Worm (Caenorhabditis elegans) whole organism, L4 larva: ENCODE data around the gene acdh-13.

Experiments used
- F37D6.2 ChIP-seq: sonication (generic microtip); optimal IDR thresholded peaks from 2 replicates; lab custom pipeline; 2016; ENCODE audit warnings: mild to moderate bottlenecking, missing genetic modification characterization, missing compliant biosample characterization
- F44E2.7 ChIP-seq: fragments of 200-800 bp; sonication (Bioruptor generic); IDR thresholded peaks from 2 replicates; pipeline ENCODE4 v2.1.2; 2022; ENCODE audit warnings: missing genetic modification characterization, missing compliant biosample characterization
- F49E8.2 ChIP-seq: sonication (generic microtip); optimal IDR thresholded peaks from 2 replicates; lab custom pipeline; 2016; ENCODE audit warnings: missing compliant biosample characterization, mild to moderate bottlenecking, missing genetic modification characterization, borderline replicate concordance
- T20F7.1 ChIP-seq: fragments of 200-800 bp; sonication (Bioruptor generic); optimal IDR thresholded peaks from 2 replicates; lab custom pipeline; 2018; ENCODE audit warnings: mild to moderate bottlenecking, missing genetic modification characterization, missing compliant biosample characterization
- T26A8.4 ChIP-seq: fragments of 200-800 bp; sonication (Bioruptor generic); IDR thresholded peaks from 2 replicates; pipeline ENCODE4 v1.3.6; 2022; ENCODE audit warnings: missing genetic modification characterization, missing compliant biosample characterization
- Y5F2A.4 ChIP-seq: fragments of 200-800 bp; sonication (Bioruptor generic); optimal IDR thresholded peaks from 2 replicates; lab custom pipeline; 2018; ENCODE audit warnings: mild to moderate bottlenecking, missing genetic modification characterization, missing compliant biosample characterization
- aha-1 ChIP-seq: fragments of 150-350 bp; peaks from one replicate; lab custom pipeline; 2014; ENCODE audit warnings: missing biosample characterization, missing genetic modification characterization
- ceh-62 ChIP-seq: sonication (generic microtip); optimal IDR thresholded peaks from 2 replicates; lab custom pipeline; 2017; ENCODE audit warnings: missing biosample characterization, missing genetic modification characterization
- ctbp-1 ChIP-seq: fragments of 200-800 bp; sonication (Bioruptor generic); IDR thresholded peaks from 2 replicates; pipeline ENCODE4 v1.3.6; 2022; ENCODE audit warnings: missing genetic modification reagents, missing genetic modification characterization, missing compliant biosample characterization
- daf-12 ChIP-seq: fragments of 150-350 bp; optimal IDR thresholded peaks from 2 replicates; lab custom pipeline; 2014; ENCODE audit warnings: missing biosample characterization, missing genetic modification reagents, missing genetic modification characterization
- daf-16 ChIP-seq, 3 experiments: sonication (generic microtip); optimal IDR thresholded peaks; 2 replicates each; lab custom pipeline; 2016 to 2017; ENCODE audit warnings: missing genetic modification characterization in 3 of 3, missing genetic modification reagents in 3 of 3, mild to moderate bottlenecking in 2 of 3, missing compliant biosample characterization in 2 of 3, missing biosample characterization in 1 of 3, moderate library complexity in 1 of 3
- daf-19 ChIP-seq: fragments of 200-800 bp; sonication (Bioruptor generic); conservative IDR thresholded peaks from 2 replicates; pipeline ENCODE4 v1.3.6; 2022; ENCODE audit warnings: missing genetic modification characterization, missing compliant biosample characterization
- dmd-6 ChIP-seq: fragments of 200-800 bp; sonication (Bioruptor generic); IDR thresholded peaks from 2 replicates; pipeline ENCODE4 v1.3.6; 2022; ENCODE audit warnings: missing genetic modification reagents, missing genetic modification characterization, missing compliant biosample characterization
- dmd-8 ChIP-seq: fragments of 200-800 bp; sonication (Bioruptor generic); IDR thresholded peaks from 2 replicates; pipeline ENCODE4 v1.3.6; 2022; ENCODE audit warnings: missing genetic modification characterization, missing compliant biosample characterization
- dmd-9 ChIP-seq: fragments of 200-800 bp; sonication (Bioruptor generic); IDR thresholded peaks from 2 replicates; pipeline ENCODE4 v1.3.6; 2022; ENCODE audit warnings: missing genetic modification reagents, missing genetic modification characterization, missing compliant biosample characterization
- dpl-1 ChIP-seq: fragments of 150-350 bp; optimal IDR thresholded peaks from 2 replicates; lab custom pipeline; 2014; ENCODE audit warnings: missing biosample characterization, missing genetic modification reagents, missing genetic modification characterization
- duxl-1 ChIP-seq: sonication (generic microtip); optimal IDR thresholded peaks from 2 replicates; lab custom pipeline; 2016; ENCODE audit warnings: mild to moderate bottlenecking, missing genetic modification characterization, moderate library complexity, missing compliant biosample characterization; ENCODE audit not compliant: poor library complexity
- dve-1 ChIP-seq: sonication (generic microtip); optimal IDR thresholded peaks from 2 replicates; lab custom pipeline; 2017; ENCODE audit warnings: antibody characterized with exemption, mild to moderate bottlenecking, missing genetic modification characterization, missing compliant biosample characterization; ENCODE audit not compliant: insufficient read depth
- hif-1 ChIP-seq, 2 experiments: sonication (generic microtip); optimal IDR thresholded peaks; 2 replicates each; lab custom pipeline; 2016 to 2017; ENCODE audit warnings: missing compliant biosample characterization in 2 of 2, missing genetic modification characterization in 2 of 2, missing genetic modification reagents in 2 of 2, missing genotype in 2 of 2, mild to moderate bottlenecking in 1 of 2
- hlh-11 ChIP-seq: fragments of 200-800 bp; sonication (Bioruptor generic); optimal IDR thresholded peaks from 2 replicates; lab custom pipeline; 2018; ENCODE audit warnings: mild to moderate bottlenecking, missing genetic modification characterization, missing compliant biosample characterization
- hlh-30 ChIP-seq: sonication (generic microtip); optimal IDR thresholded peaks from 2 replicates; lab custom pipeline; 2017; ENCODE audit warnings: antibody characterized with exemption, mild to moderate bottlenecking, missing genetic modification characterization, missing compliant biosample characterization; ENCODE audit not compliant: insufficient read depth
- lin-13 ChIP-seq: fragments of 150-350 bp; optimal IDR thresholded peaks from 2 replicates; lab custom pipeline; 2014; ENCODE audit warnings: missing biosample characterization, missing genetic modification reagents, missing genetic modification characterization
- lir-3 ChIP-seq: sonication (generic microtip); optimal IDR thresholded peaks from 2 replicates; lab custom pipeline; 2016; ENCODE audit warnings: mild to moderate bottlenecking, missing genetic modification characterization, missing compliant biosample characterization
- mdl-1 ChIP-seq, 2 experiments: fragments of 150-350 bp in 1 of 2; sonication (generic microtip) in 1 of 2; optimal IDR thresholded peaks; 2 replicates each; lab custom pipeline; 2014 to 2017; ENCODE audit warnings: missing biosample characterization in 2 of 2, missing genetic modification characterization in 2 of 2
- mep-1 ChIP-seq: fragments of 150-350 bp; sonication (generic microtip); optimal IDR thresholded peaks from 3 replicates; lab custom pipeline; 2014; ENCODE audit warnings: missing biosample characterization, missing genetic modification characterization
- mes-2 ChIP-seq: sonication (generic microtip); optimal IDR thresholded peaks from 2 replicates; lab custom pipeline; 2016; ENCODE audit warnings: missing genotype, mild to moderate bottlenecking, missing genetic modification characterization, missing compliant biosample characterization; ENCODE audit not compliant: poor library complexity, severe bottlenecking
- mxl-3 ChIP-seq: fragments of 200-800 bp; sonication (Bioruptor generic); optimal IDR thresholded peaks from 2 replicates; lab custom pipeline; 2018; ENCODE audit warnings: mild to moderate bottlenecking, missing genetic modification characterization, missing compliant biosample characterization
- nhr-10 ChIP-seq: fragments of 150-350 bp; optimal IDR thresholded peaks from 2 replicates; lab custom pipeline; 2014; ENCODE audit warnings: missing biosample characterization, missing genetic modification characterization
- nhr-102 ChIP-seq: sonication (generic microtip); optimal IDR thresholded peaks from 2 replicates; lab custom pipeline; 2016; ENCODE audit warnings: mild to moderate bottlenecking, missing genetic modification characterization, moderate library complexity, missing compliant biosample characterization
- nhr-25 ChIP-seq: sonication (generic microtip); optimal IDR thresholded peaks from 2 replicates; lab custom pipeline; 2017; ENCODE audit warnings: missing genetic modification characterization, mild to moderate bottlenecking, missing compliant biosample characterization, antibody characterized with exemption, moderate library complexity, borderline replicate concordance; ENCODE audit not compliant: insufficient read depth
- nhr-28 ChIP-seq: fragments of 150-350 bp; optimal IDR thresholded peaks from 2 replicates; lab custom pipeline; 2014; ENCODE audit warnings: missing biosample characterization, missing genetic modification characterization
- nhr-41 ChIP-seq: fragments of 200-800 bp; sonication (Bioruptor generic); IDR thresholded peaks from 2 replicates; pipeline ENCODE4 v1.3.6; 2022; ENCODE audit warnings: missing genetic modification reagents, missing genetic modification characterization, missing compliant biosample characterization
- nhr-48 ChIP-seq: sonication (generic microtip); optimal IDR thresholded peaks from 2 replicates; lab custom pipeline; 2016; ENCODE audit warnings: mild to moderate bottlenecking, missing genetic modification characterization, missing compliant biosample characterization
- nhr-6 ChIP-seq: fragments of 150-350 bp; optimal IDR thresholded peaks from 2 replicates; lab custom pipeline; 2014; ENCODE audit warnings: missing biosample characterization, missing genetic modification characterization
- nhr-77 ChIP-seq: fragments of 150-350 bp; optimal IDR thresholded peaks from 2 replicates; lab custom pipeline; 2014; ENCODE audit warnings: missing biosample characterization, missing genetic modification characterization
- pqm-1 ChIP-seq: sonication (generic microtip); optimal IDR thresholded peaks from 2 replicates; lab custom pipeline; 2017; ENCODE audit warnings: missing biosample characterization, missing genetic modification characterization
- set-16 ChIP-seq: fragments of 200-800 bp; sonication (Bioruptor generic); IDR thresholded peaks from 2 replicates; pipeline ENCODE4 v1.3.6; 2022; ENCODE audit warnings: missing genetic modification reagents, missing genetic modification characterization, missing compliant biosample characterization
- spr-3 ChIP-seq: fragments of 200-800 bp; sonication (Bioruptor generic); optimal IDR thresholded peaks from 2 replicates; lab custom pipeline; 2018; ENCODE audit warnings: mild to moderate bottlenecking, missing genetic modification characterization, missing compliant biosample characterization
- tra-1 ChIP-seq: fragments of 200-800 bp; sonication (Bioruptor generic); IDR thresholded peaks from 2 replicates; pipeline ENCODE4 v1.3.6; 2022; ENCODE audit warnings: missing genetic modification reagents, missing genetic modification characterization, missing compliant biosample characterization
- unc-62 ChIP-seq, 3 experiments: fragments of 150-350 bp in 1 of 3; sonication (generic microtip); optimal IDR thresholded peaks in 2 of 3; peaks in 1 of 3; 1 replicate in 1 of 3; 2 replicates in 2 of 3; lab custom pipeline; 2014 to 2017; ENCODE audit warnings: missing biosample characterization in 3 of 3, missing genetic modification characterization in 3 of 3, missing genetic modification reagents in 3 of 3, missing genotype in 1 of 3
- zfp-2 ChIP-seq: sonication (generic microtip); optimal IDR thresholded peaks from 2 replicates; lab custom pipeline; 2016; ENCODE audit warnings: mild to moderate bottlenecking, missing genetic modification characterization, missing compliant biosample characterization
- zfp-3 ChIP-seq: fragments of 200-800 bp; sonication (Bioruptor generic); conservative IDR thresholded peaks from 2 replicates; pipeline ENCODE4 v1.3.6; 2022; ENCODE audit warnings: missing genetic modification reagents, missing genetic modification characterization, missing compliant biosample characterization
- ztf-7 ChIP-seq: fragments of 150-350 bp; optimal IDR thresholded peaks from 2 replicates; lab custom pipeline; 2014; ENCODE audit warnings: missing biosample characterization, missing genetic modification characterization

Gene acdh-13

ce11 chrIV:8532796-8533195 lies 34.2 kb upstream of the acdh-13 start (continued):
- no peak for TF ChIP-seq dmd-8
- TF ChIP-seq nhr-48: peak; percentile 56
- peak; percentile 59 for TF ChIP-seq hlh-11 (tag; lab: Kevin White, UChicago)
- TF ChIP-seq mep-1 (tag; lab: Kevin White, UChicago): no peak
- TF ChIP-seq daf-12 (tag; lab: Kevin White, UChicago): no peak
- TF ChIP-seq dmd-9 (GFP tag; lab: Robert Waterston, UW): no peak
- no peak for TF ChIP-seq ceh-62 (tag; lab: Kevin White, UChicago)
- no peak for TF ChIP-seq T26A8.4 (GFP tag; lab: Robert Waterston, UW)
- TF ChIP-seq F37D6.2 (tag; lab: Kevin White, UChicago): no peak
- no peak for TF ChIP-seq zfp-2 (tag; lab: Kevin White, UChicago)
- TF ChIP-seq Y5F2A.4 (GFP tag; lab: Kevin White, UChicago): no peak

ce11 chrIV:8532024-8532423 lies 33.4 kb upstream of the acdh-13 start:
- no peak for TF ChIP-seq daf-16 (GFP tag; optimal IDR thresholded peaks at IDR 0.05; lab: Kevin White, UChicago)
- peak; percentile 63 for TF ChIP-seq daf-16 (tag; optimal IDR thresholded peaks at IDR 0.05; lab: Kevin White, UChicago)
- TF ChIP-seq mep-1 (tag; lab: Kevin White, UChicago): peak; percentile 33
- TF ChIP-seq mes-2: peak; percentile 22
- peak; percentile 25 for TF ChIP-seq mxl-3 (GFP tag; lab: Kevin White, UChicago)
- peak in 1 of 2 experiments; percentile 96 for TF ChIP-seq unc-62 (GFP tag; optimal IDR thresholded peaks at IDR 0.05 in 1 of 2; lab: Kevin White, UChicago)
- no peak for TF ChIP-seq unc-62 (tag; optimal IDR thresholded peaks at IDR 0.05; lab: Kevin White, UChicago)
- no peak for TF ChIP-seq F49E8.2
- no peak for TF ChIP-seq ctbp-1 (GFP tag; lab: Robert Waterston, UW)
- peak in 1 of 2 experiments; percentile 32 for TF ChIP-seq mdl-1 (tag; optimal IDR thresholded peaks at IDR 0.05; lab: Kevin White, UChicago)
- TF ChIP-seq nhr-102 (tag; lab: Kevin White, UChicago): peak; percentile 13
- TF ChIP-seq F44E2.7 (GFP tag; lab: Robert Waterston, UW): no peak
- peak; percentile 28 for TF ChIP-seq hlh-30
- no peak for TF ChIP-seq daf-19 (GFP tag; lab: Robert Waterston, UW)
- TF ChIP-seq T20F7.1 (GFP tag; lab: Kevin White, UChicago): peak; percentile 1
- TF ChIP-seq lir-3: no peak
- no peak for TF ChIP-seq set-16 (GFP tag; lab: Robert Waterston, UW)
- peak; percentile 70 for TF ChIP-seq nhr-48
- no peak for TF ChIP-seq spr-3 (GFP tag; lab: Kevin White, UChicago)
- TF ChIP-seq pqm-1 (tag; lab: Kevin White, UChicago): peak; percentile 68
- TF ChIP-seq hlh-11 (tag; lab: Kevin White, UChicago): peak; percentile 77
- peak; percentile 91 for TF ChIP-seq dmd-6
- TF ChIP-seq nhr-28 (tag; lab: Kevin White, UChicago): peak; percentile 69
- peak; percentile 76 for TF ChIP-seq dve-1
- 0 out of 2 replicates have a peak, but pooled peaks have one; percentile 33 for TF ChIP-seq tra-1 (GFP tag; lab: Robert Waterston, UW)
- TF ChIP-seq nhr-10 (tag; lab: Kevin White, UChicago): peak; percentile 72
- TF ChIP-seq aha-1 (tag; lab: Kevin White, UChicago): peak; percentile 13
- TF ChIP-seq, all 104 proteins: peak for 18

ce11 chrIV:8530042-8531027 lies 31.7 kb upstream of the acdh-13 start:
- TF ChIP-seq nhr-41 (GFP tag; lab: Robert Waterston, UW) (0 out of 2 replicates have a peak, but pooled peaks have one; percentile 35), dpl-1 (GFP tag; lab: Kevin White, UChicago) (peak; percentile 14), hif-1 (tag; optimal IDR thresholded peaks at IDR 0.05; lab: Kevin White, UChicago) (peak in 1 of 2 experiments; percentile 61), unc-62 (GFP tag; optimal IDR thresholded peaks at IDR 0.05 in 1 of 2; lab: Kevin White, UChicago) (peak; percentile 20 to 100), unc-62 (tag; optimal IDR thresholded peaks at IDR 0.05; lab: Kevin White, UChicago) (no peak), duxl-1 (tag; lab: Kevin White, UChicago) (peak; percentile 7), ztf-7 (tag; lab: Kevin White, UChicago) (no peak), mes-2 (peak; percentile 40), lin-13 (peak; percentile 15), F44E2.7 (GFP tag; lab: Robert Waterston, UW) (no peak), nhr-25 (tag; lab: Kevin White, UChicago) (peak; percentile 74), lir-3 (no peak), nhr-6 (tag; lab: Kevin White, UChicago) (peak; percentile 91), mep-1 (tag; lab: Kevin White, UChicago) (peak; percentile 75), nhr-77 (tag; lab: Kevin White, UChicago) (peak; percentile 96), zfp-3 (GFP tag; lab: Robert Waterston, UW) (peak; percentile 61; the same call in 1 of the 2 replicates), mdl-1 (tag; optimal IDR thresholded peaks at IDR 0.05; lab: Kevin White, UChicago) (peak; percentile 46 to 94)
